Worm (Caenorhabditis elegans): Measurements from ENCODE around the gene scav-4.

DNA sequence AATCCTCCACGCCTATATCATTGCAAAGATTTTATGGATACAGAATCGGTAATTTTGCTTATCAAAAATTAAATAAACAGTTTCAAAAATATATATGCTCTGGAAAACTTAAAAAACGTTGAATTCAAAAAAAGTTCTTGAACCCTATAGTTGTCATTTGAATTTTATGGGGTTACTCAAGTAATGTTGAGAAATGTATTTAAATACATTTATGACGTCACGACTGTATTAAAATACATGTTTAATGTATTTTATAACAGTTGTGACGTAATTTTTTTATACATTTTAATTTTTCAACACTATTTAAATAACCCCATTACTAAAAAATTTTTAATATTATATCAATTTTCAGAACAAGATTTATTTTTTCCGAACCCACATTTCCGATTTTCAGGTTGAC, 14.6 kb downstream of the scav-4 start:
- TF ChIP-seq hmg-4 (GFP tag; optimal IDR thresholded peaks at IDR 0.05) (no peak), pes-1 (GFP tag; IDR thresholded peaks at IDR 0.05) (no peak), ama-1 (optimal IDR thresholded peaks at IDR 0.05) (no peak), sea-1 (GFP tag; conservative IDR thresholded peaks at IDR 0.05) (no peak), flt-1 (GFP tag; IDR thresholded peaks at IDR 0.05) (no peak), tra-4 (tag; optimal IDR thresholded peaks at IDR 0.05) (no peak), ceh-36 (tag; optimal IDR thresholded peaks at IDR 0.05) (no peak), B0310.2 (tag; optimal IDR thresholded peaks at IDR 0.05) (no peak), aly-1 (tag; optimal IDR thresholded peaks at IDR 0.05) (no peak), ceh-13 (GFP tag; optimal IDR thresholded peaks at IDR 0.05) (no peak), ets-7 (tag; optimal IDR thresholded peaks at IDR 0.05) (no peak), F13C5.2 (tag; optimal IDR thresholded peaks at IDR 0.05) (no peak)
